Fruit fly (Drosophila melanogaster) whole organism, embryonic: ENCODE measurements around the gene Abl.

ENCODE experiments used
- CG10147 ChIP-seq: fragments of 200-800 bp; sonication (Bioruptor generic); optimal IDR thresholded peaks from 2 replicates; lab custom pipeline; 2019; ENCODE audit warnings: missing biosample characterization, mild to moderate bottlenecking, missing genetic modification characterization, moderate library complexity
- CG10979 ChIP-seq: fragments of 200-800 bp; sonication (Bioruptor generic); optimal IDR thresholded peaks from 2 replicates; lab custom pipeline; 2018; ENCODE audit warnings: missing biosample characterization, mild to moderate bottlenecking, missing genetic modification characterization, moderate library complexity
- CG11398 ChIP-seq: fragments of 200-800 bp; sonication (Bioruptor generic); optimal IDR thresholded peaks from 2 replicates; lab custom pipeline; 2016; ENCODE audit warnings: missing biosample characterization, missing genetic modification characterization
- CG17328 ChIP-seq: fragments of 200-800 bp; sonication (Bioruptor generic); IDR thresholded peaks from 2 replicates; pipeline ENCODE4 v1.3.6; 2022; ENCODE audit warnings: missing biosample characterization, missing genetic modification characterization
- CG17385 ChIP-seq: fragments of 200-800 bp; sonication (Bioruptor generic); optimal IDR thresholded peaks from 3 replicates; lab custom pipeline; 2018; ENCODE audit warnings: missing biosample characterization, mild to moderate bottlenecking, missing genetic modification characterization
- CG18476 ChIP-seq: fragments of 200-800 bp; sonication (Bioruptor generic); optimal IDR thresholded peaks from 2 replicates; lab custom pipeline; 2016; ENCODE audit warnings: missing biosample characterization, mild to moderate bottlenecking, missing genetic modification characterization
- CG2120 ChIP-seq: fragments of 200-800 bp; sonication (Bioruptor generic); optimal IDR thresholded peaks from 3 replicates; lab custom pipeline; 2016; ENCODE audit warnings: missing biosample characterization, missing genetic modification characterization
- CG2129 ChIP-seq: fragments of 200-800 bp; sonication (Bioruptor generic); IDR thresholded peaks from 2 replicates; pipeline ENCODE4 v1.3.6; 2022; ENCODE audit warnings: missing biosample characterization, missing genetic modification characterization; ENCODE audit not compliant: partially characterized antibody
- CG2199 ChIP-seq: fragments of 200-800 bp; sonication (Bioruptor generic); IDR thresholded peaks from 3 replicates; pipeline ENCODE4 v1.3.6; 2022; ENCODE audit warnings: missing biosample characterization, missing genetic modification characterization
- CG31365 ChIP-seq: fragments of 200-800 bp; sonication (Bioruptor generic); optimal IDR thresholded peaks from 2 replicates; lab custom pipeline; 2018; ENCODE audit warnings: missing biosample characterization, mild to moderate bottlenecking, missing genetic modification characterization
- CG31388 ChIP-seq: fragments of 200-800 bp; sonication (Bioruptor generic); optimal IDR thresholded peaks from 2 replicates; lab custom pipeline; 2016; ENCODE audit warnings: missing biosample characterization, missing genetic modification characterization
- CG32532 ChIP-seq: fragments of 200-800 bp; sonication (Bioruptor generic); IDR thresholded peaks from 2 replicates; pipeline ENCODE4 v1.3.6; 2022; ENCODE audit warnings: missing biosample characterization, missing genetic modification characterization
- CG3281 ChIP-seq: fragments of 200-800 bp; sonication (Bioruptor generic); optimal IDR thresholded peaks from 3 replicates; lab custom pipeline; 2017; ENCODE audit warnings: missing biosample characterization, mild to moderate bottlenecking, missing genetic modification characterization
- CG34376 ChIP-seq: fragments of 200-800 bp; sonication (Bioruptor generic); optimal IDR thresholded peaks from 2 replicates; lab custom pipeline; 2018; ENCODE audit warnings: missing biosample characterization, mild to moderate bottlenecking, missing genetic modification characterization
- CG43689 ChIP-seq: fragments of 200-800 bp; sonication (Bioruptor generic); IDR thresholded peaks from 2 replicates; pipeline ENCODE4 v1.3.6; 2022; ENCODE audit warnings: missing biosample characterization, missing genetic modification characterization
- CG4820 ChIP-seq: fragments of 200-800 bp; sonication (Bioruptor generic); optimal IDR thresholded peaks from 3 replicates; lab custom pipeline; 2016; ENCODE audit warnings: missing biosample characterization, missing genetic modification characterization
- CG7786 ChIP-seq: fragments of 200-800 bp; sonication (Bioruptor generic); optimal IDR thresholded peaks from 2 replicates; lab custom pipeline; 2016; ENCODE audit warnings: missing biosample characterization, missing genetic modification characterization
- CG8281 ChIP-seq: fragments of 200-800 bp; sonication (Bioruptor generic); optimal IDR thresholded peaks from 2 replicates; lab custom pipeline; 2018; ENCODE audit warnings: missing biosample characterization, mild to moderate bottlenecking, missing genetic modification characterization, moderate library complexity
- Dll ChIP-seq: fragments of 200-800 bp; sonication (Bioruptor generic); IDR thresholded peaks from 4 replicates; pipeline ENCODE4 v1.3.6; 2022; ENCODE audit warnings: missing biosample characterization, missing genetic modification characterization; ENCODE audit not compliant: partially characterized antibody
- Fer1 ChIP-seq: fragments of 200-800 bp; sonication (Bioruptor generic); optimal IDR thresholded peaks from 2 replicates; lab custom pipeline; 2017; ENCODE audit warnings: missing biosample characterization, mild to moderate bottlenecking, missing genetic modification characterization
- HLH54F ChIP-seq: fragments of 200-800 bp; sonication (Bioruptor generic); optimal IDR thresholded peaks from 3 replicates; lab custom pipeline; 2016; ENCODE audit warnings: missing biosample characterization, missing genetic modification characterization
- HmgZ ChIP-seq: fragments of 200-800 bp; sonication (Bioruptor generic); optimal IDR thresholded peaks from 2 replicates; lab custom pipeline; 2018; ENCODE audit warnings: missing biosample characterization, mild to moderate bottlenecking, missing genetic modification characterization
- Hr78 ChIP-seq, 2 experiments: fragments of 200-800 bp in 1 of 2; fragments of >200 bp in 1 of 2; sonication (Bioruptor generic) in 1 of 2; optimal IDR thresholded peaks; 2 replicates each; lab custom pipeline; 2017 to 2019; ENCODE audit warnings: missing biosample characterization in 2 of 2, missing genetic modification characterization in 2 of 2, mild to moderate bottlenecking in 1 of 2, moderate library complexity in 1 of 2
- Mes4 ChIP-seq: fragments of 200-800 bp; sonication (Bioruptor generic); optimal IDR thresholded peaks from 2 replicates; lab custom pipeline; 2016; ENCODE audit warnings: missing biosample characterization, missing genetic modification characterization
- Pdp1 ChIP-seq, 2 experiments: fragments of 200-800 bp; sonication (Bioruptor generic); optimal IDR thresholded peaks; 3 replicates each; lab custom pipeline; 2016; ENCODE audit warnings: missing biosample characterization in 2 of 2, missing genetic modification characterization in 2 of 2, mild to moderate bottlenecking in 1 of 2, moderate library complexity in 1 of 2
- Ravus ChIP-seq: fragments of 200-800 bp; sonication (Bioruptor generic); IDR thresholded peaks from 2 replicates; pipeline ENCODE4 v1.3.6; 2022; ENCODE audit warnings: missing biosample characterization, missing genetic modification characterization
- Rx ChIP-seq: fragments of 200-800 bp; sonication (Bioruptor generic); IDR thresholded peaks from 2 replicates; pipeline ENCODE4 v1.3.6; 2022; ENCODE audit warnings: missing biosample characterization, missing genetic modification characterization
- Vsx1 ChIP-seq: fragments of 200-800 bp; sonication (Bioruptor generic); optimal IDR thresholded peaks from 2 replicates; lab custom pipeline; 2017; ENCODE audit warnings: missing biosample characterization, mild to moderate bottlenecking, missing genetic modification characterization, missing genetic modification reagents
- ara ChIP-seq: fragments of 200-800 bp; sonication (Bioruptor generic); IDR thresholded peaks from 2 replicates; pipeline ENCODE4 v1.3.6; 2022; ENCODE audit warnings: missing biosample characterization, missing genetic modification characterization
- crol ChIP-seq: fragments of 200-800 bp; sonication (Bioruptor generic); IDR thresholded peaks from 2 replicates; pipeline ENCODE4 v1.3.6; 2022; ENCODE audit warnings: missing biosample characterization, missing genetic modification characterization
- dan ChIP-seq: fragments of 200-800 bp; sonication (Bioruptor generic); IDR thresholded peaks from 2 replicates; pipeline ENCODE4 v1.3.6; 2022; ENCODE audit warnings: missing biosample characterization, missing genetic modification characterization
- exex ChIP-seq: fragments of 200-800 bp; sonication (Bioruptor generic); optimal IDR thresholded peaks from 4 replicates; lab custom pipeline; 2018; ENCODE audit warnings: missing biosample characterization, mild to moderate bottlenecking, missing genetic modification characterization, moderate library complexity
- fd102C ChIP-seq: fragments of 200-800 bp; sonication (Bioruptor generic); optimal IDR thresholded peaks from 2 replicates; lab custom pipeline; 2018; ENCODE audit warnings: missing biosample characterization, mild to moderate bottlenecking, missing genetic modification characterization, moderate library complexity
- fd96Cb ChIP-seq: fragments of 200-800 bp; sonication (Bioruptor generic); optimal IDR thresholded peaks from 2 replicates; lab custom pipeline; 2018; ENCODE audit warnings: missing biosample characterization, mild to moderate bottlenecking, missing genetic modification characterization, moderate library complexity
- h ChIP-seq: fragments of >200 bp; optimal IDR thresholded peaks from 2 replicates; lab custom pipeline; 2017
- ham ChIP-seq: fragments of 200-800 bp; sonication (Bioruptor generic); IDR thresholded peaks from 2 replicates; pipeline ENCODE4 v1.3.6; 2022; ENCODE audit warnings: missing biosample characterization, missing genetic modification characterization
- lab ChIP-seq: fragments of 200-800 bp; sonication (Bioruptor generic); optimal IDR thresholded peaks from 3 replicates; lab custom pipeline; 2017; ENCODE audit warnings: missing biosample characterization, missing genetic modification characterization, mild to moderate bottlenecking, moderate library complexity, missing genetic modification reagents
- lola ChIP-seq, 3 experiments: fragments of >200 bp in 2 of 3; fragments of 200-800 bp in 1 of 3; sonication (Bioruptor generic) in 1 of 3; optimal IDR thresholded peaks; 2 replicates each; lab custom pipeline; 2017 to 2019; ENCODE audit warnings: missing biosample characterization in 3 of 3, missing genetic modification characterization in 3 of 3, mild to moderate bottlenecking in 1 of 3, moderate library complexity in 1 of 3
- lov ChIP-seq, 2 experiments: fragments of 200-800 bp in 1 of 2; fragments of >200 bp in 1 of 2; sonication (Bioruptor generic) in 1 of 2; IDR thresholded peaks in 1 of 2; optimal IDR thresholded peaks in 1 of 2; 2 replicates in 1 of 2; 3 replicates in 1 of 2; pipeline versions ENCODE4 v1.3.6 to Lab custom; 2017 to 2022; ENCODE audit warnings: missing biosample characterization in 1 of 2, missing genetic modification characterization in 1 of 2
- mirr ChIP-seq: fragments of 200-800 bp; sonication (Bioruptor generic); optimal IDR thresholded peaks from 3 replicates; lab custom pipeline; 2018; ENCODE audit warnings: missing biosample characterization, mild to moderate bottlenecking, missing genetic modification characterization
- nmo ChIP-seq: fragments of 200-800 bp; sonication (Bioruptor generic); optimal IDR thresholded peaks from 2 replicates; lab custom pipeline; 2018; ENCODE audit warnings: missing biosample characterization, mild to moderate bottlenecking, missing genetic modification characterization, moderate library complexity
- rib ChIP-seq: fragments of 200-800 bp; sonication (Bioruptor generic); IDR thresholded peaks from 2 replicates; pipeline ENCODE4 v1.3.6; 2022; ENCODE audit warnings: missing biosample characterization, missing genetic modification characterization
- run ChIP-seq: fragments of 200-800 bp; sonication (Bioruptor generic); optimal IDR thresholded peaks from 3 replicates; lab custom pipeline; 2018; ENCODE audit warnings: missing biosample characterization, mild to moderate bottlenecking, missing genetic modification characterization
- sd ChIP-seq: fragments of 200-800 bp; sonication (Bioruptor generic); optimal IDR thresholded peaks from 3 replicates; lab custom pipeline; 2018; ENCODE audit warnings: missing biosample characterization, mild to moderate bottlenecking, missing genetic modification characterization, moderate library complexity
- sens-2 ChIP-seq: fragments of 200-800 bp; sonication (Bioruptor generic); IDR thresholded peaks from 2 replicates; pipeline ENCODE4 v1.3.6; 2022; ENCODE audit warnings: missing biosample characterization, missing genetic modification characterization
- sna ChIP-seq: fragments of 200-800 bp; sonication (Bioruptor generic); IDR thresholded peaks from 2 replicates; pipeline ENCODE4 v1.3.6; 2022; ENCODE audit warnings: missing biosample characterization, missing genetic modification characterization; ENCODE audit not compliant: partially characterized antibody
- ssp ChIP-seq: fragments of 200-800 bp; sonication (Bioruptor generic); IDR thresholded peaks from 2 replicates; pipeline ENCODE4 v1.3.6; 2022; ENCODE audit warnings: missing biosample characterization, missing genetic modification characterization
- sug ChIP-seq: fragments of 200-800 bp; optimal IDR thresholded peaks from 2 replicates; lab custom pipeline; 2019; ENCODE audit warnings: missing biosample characterization, mild to moderate bottlenecking, missing genetic modification characterization, moderate library complexity
- unpg ChIP-seq: fragments of 200-800 bp; sonication (Bioruptor generic); optimal IDR thresholded peaks from 3 replicates; lab custom pipeline; 2018; ENCODE audit warnings: missing biosample characterization, mild to moderate bottlenecking, missing genetic modification characterization, moderate library complexity
- vvl ChIP-seq: fragments of 200-800 bp; sonication (Bioruptor generic); IDR thresholded peaks from 2 replicates; pipeline ENCODE4 v1.3.6; 2022; ENCODE audit warnings: missing biosample characterization, missing genetic modification characterization

The Abl gene

dm6 chr3L:16653679-16654078, 6.0 kb upstream of the Abl start (continued):
- TF ChIP-seq rib (GFP tag; lab: Robert Waterston, UW) (0 out of 2 replicates have a peak, but pooled peaks have one; percentile 15), CG31365 (tag; lab: Kevin White, UChicago) (no peak), Mes4 (GFP tag; lab: Kevin White, UChicago) (no peak), CG31388 (GFP tag; lab: Kevin White, UChicago) (no peak), CG2120 (GFP tag; lab: Kevin White, UChicago) (no peak), Pdp1 (GFP tag; optimal IDR thresholded peaks at IDR 0.05; lab: Kevin White, UChicago) (no peak), CG10979 (tag; lab: Kevin White, UChicago) (no peak), unpg (GFP tag; lab: Kevin White, UChicago) (no peak), Dll (no peak), fd96Cb (tag; lab: Kevin White, UChicago) (no peak), CG11398 (no peak), ara (GFP tag; lab: Robert Waterston, UW) (0 out of 2 replicates have a peak, but pooled peaks have one; percentile 13), CG17328 (GFP tag; lab: Robert Waterston, UW) (no peak), Vsx1 (no peak), CG32532 (GFP tag; lab: Robert Waterston, UW) (no peak), CG7786 (GFP tag; lab: Kevin White, UChicago) (no peak), vvl (GFP tag; lab: Robert Waterston, UW) (no peak), ssp (0 out of 2 replicates have a peak, but pooled peaks have one; percentile 12), lov (optimal IDR thresholded peaks at IDR 0.05; lab: Kevin White, UChicago) (no peak), lov (GFP tag; IDR thresholded peaks at IDR 0.05; lab: Robert Waterston, UW) (0 out of 3 replicates have a peak, but pooled peaks have one; percentile 11), run (tag; lab: Kevin White, UChicago) (no peak), ham (GFP tag; lab: Robert Waterston, UW) (peak; percentile 48; the same call in 1 of the 2 replicates), crol (GFP tag; lab: Robert Waterston, UW) (peak; percentile 43), Rx (no peak), nmo (GFP tag; lab: Kevin White, UChicago) (no peak), CG2199 (GFP tag; lab: Robert Waterston, UW) (0 out of 3 replicates have a peak, but pooled peaks have one; percentile 32), CG43689 (GFP tag; lab: Robert Waterston, UW) (no peak), CG2129 (no peak), CG18476 (GFP tag; lab: Kevin White, UChicago) (no peak)
- TF ChIP-seq, all 482 proteins: peak for 16

- TF ChIP-seq CG10147 (GFP tag; lab: Kevin White, UChicago) = no peak
- TF ChIP-seq HLH54F (GFP tag; lab: Kevin White, UChicago) = no peak
- no peak for TF ChIP-seq CG17385
- TF ChIP-seq sna = no peak
- TF ChIP-seq dan (GFP tag; lab: Robert Waterston, UW) = no peak
- TF ChIP-seq lab (GFP tag; lab: Kevin White, UChicago) = peak; percentile 21
- no peak for TF ChIP-seq lola (GFP tag; optimal IDR thresholded peaks at IDR 0.05; lab: Kevin White, UChicago)
- TF ChIP-seq sens-2 (GFP tag; lab: Robert Waterston, UW) = peak; percentile 40; the same call in 1 of the 2 replicates
- TF ChIP-seq Hr78 (GFP tag; optimal IDR thresholded peaks at IDR 0.05; lab: Kevin White, UChicago) = peak in 1 of 2 experiments; percentile 14
- peak; percentile 76 for TF ChIP-seq CG34376 (GFP tag; lab: Kevin White, UChicago)
- peak; percentile 89 for TF ChIP-seq mirr (GFP tag; lab: Kevin White, UChicago)
- TF ChIP-seq sd (tag; lab: Kevin White, UChicago) = peak; percentile 71
- TF ChIP-seq Ravus (GFP tag; lab: Robert Waterston, UW) = no peak
- peak; percentile 87 for TF ChIP-seq sug (tag; lab: Kevin White, UChicago)
- peak in 1 of 2 experiments; percentile 84 for TF ChIP-seq Pdp1 (GFP tag; optimal IDR thresholded peaks at IDR 0.05; lab: Kevin White, UChicago)
- peak; percentile 3 for TF ChIP-seq Fer1
- TF ChIP-seq exex (tag; lab: Kevin White, UChicago) = peak; percentile 99
- peak; percentile 17 for TF ChIP-seq CG3281 (GFP tag; lab: Kevin White, UChicago)
- TF ChIP-seq CG8281 (tag; lab: Kevin White, UChicago) = peak; percentile 15
- TF ChIP-seq HmgZ (tag; lab: Kevin White, UChicago) = no peak
- no peak for TF ChIP-seq CG4820
- no peak for TF ChIP-seq fd102C
- no peak for TF ChIP-seq h (lab: Kevin White, UChicago)
Observed at dm6 chr3L:16652531-16652930, 4.8 kb upstream of the Abl start.
